Fruit fly (Drosophila melanogaster) Kc167 (cell line): ENCODE data around the gene CG31050.

Experiments
- Myc ChIP-seq: fragments of >200 bp; optimal IDR thresholded peaks from 2 replicates; lab custom pipeline; 2017; ENCODE audit warnings: missing external identifiers
- Sin3A ChIP-seq: fragments of >200 bp; optimal IDR thresholded peaks from 2 replicates; lab custom pipeline; 2018; ENCODE audit warnings: missing external identifiers
- h ChIP-seq: fragments of >200 bp; optimal IDR thresholded peaks from 3 replicates; lab custom pipeline; 2018; ENCODE audit warnings: missing external identifiers
- insv ChIP-seq: fragments of >200 bp; optimal IDR thresholded peaks from 3 replicates; lab custom pipeline; 2018; ENCODE audit warnings: missing external identifiers
- psq ChIP-seq: fragments of >200 bp; optimal IDR thresholded peaks from 2 replicates; lab custom pipeline; 2017; ENCODE audit warnings: missing external identifiers
- ttk ChIP-seq: sonication (Bioruptor generic); optimal IDR thresholded peaks from 2 replicates; lab custom pipeline; 2017; ENCODE audit warnings: missing external identifiers

The CG31050 gene

DNA sequence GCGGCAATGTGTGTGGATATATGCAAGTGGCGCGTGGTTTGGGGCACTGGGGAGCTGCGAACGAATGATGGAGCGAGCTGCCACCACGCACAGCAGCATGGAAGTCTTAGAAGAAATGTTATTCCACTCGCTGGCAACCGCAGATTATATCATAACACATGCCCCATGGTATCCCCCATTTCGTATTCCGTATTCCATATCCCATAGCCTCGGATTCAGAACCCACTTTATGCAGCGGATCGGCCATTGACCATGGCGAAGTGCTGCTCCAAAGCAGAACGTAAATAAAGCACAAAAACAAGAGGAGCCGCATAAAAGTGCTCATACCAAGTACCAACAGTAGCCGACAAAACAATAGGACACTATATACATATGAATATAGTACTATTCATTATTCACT, 21.6 kb downstream of the CG31050 start:
- TF ChIP-seq Sin3A (no peak), h (lab: Kevin White, UChicago) (no peak), insv (lab: Kevin White, UChicago) (no peak), ttk (lab: Kevin White, UChicago) (no peak), psq (lab: Kevin White, UChicago) (no peak), Myc (lab: Kevin White, UChicago) (no peak)

- TF ChIP-seq Sin3A, result no peak
- no peak for TF ChIP-seq ttk (lab: Kevin White, UChicago)
These were observed 23.0 kb downstream of the CG31050 start for dm6 chr3R:28627267-28627666.

- TF ChIP-seq insv (lab: Kevin White, UChicago) (no peak), h (lab: Kevin White, UChicago) (no peak), Myc (lab: Kevin White, UChicago) (no peak), psq (lab: Kevin White, UChicago) (no peak), Sin3A (no peak), ttk (lab: Kevin White, UChicago) (no peak)
These were observed 26.7 kb downstream of the CG31050 start for dm6 chr3R:28623564-28623963.

DNA sequence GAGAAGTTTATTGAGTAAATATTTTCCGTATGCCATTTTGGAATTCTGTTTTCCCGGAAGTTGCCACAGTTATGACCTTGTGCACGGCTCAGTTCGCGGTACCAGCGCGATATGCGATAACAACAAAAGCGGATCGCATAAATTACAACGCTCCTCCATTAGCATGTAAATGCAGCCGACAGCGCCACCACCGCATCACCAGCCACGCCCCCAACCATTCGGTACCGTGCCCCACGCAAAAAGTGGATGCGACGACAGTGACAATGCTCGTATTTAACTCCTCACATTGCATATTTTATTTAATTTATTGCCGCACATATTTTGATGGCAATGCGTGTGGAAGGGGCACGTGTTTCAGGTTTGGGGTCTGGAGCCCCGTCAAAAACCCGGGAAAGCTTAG, 27.2 kb downstream of the CG31050 start:
- TF ChIP-seq Myc (lab: Kevin White, UChicago) (no peak), Sin3A (no peak), h (lab: Kevin White, UChicago) (no peak), insv (lab: Kevin White, UChicago) (no peak)

DNA sequence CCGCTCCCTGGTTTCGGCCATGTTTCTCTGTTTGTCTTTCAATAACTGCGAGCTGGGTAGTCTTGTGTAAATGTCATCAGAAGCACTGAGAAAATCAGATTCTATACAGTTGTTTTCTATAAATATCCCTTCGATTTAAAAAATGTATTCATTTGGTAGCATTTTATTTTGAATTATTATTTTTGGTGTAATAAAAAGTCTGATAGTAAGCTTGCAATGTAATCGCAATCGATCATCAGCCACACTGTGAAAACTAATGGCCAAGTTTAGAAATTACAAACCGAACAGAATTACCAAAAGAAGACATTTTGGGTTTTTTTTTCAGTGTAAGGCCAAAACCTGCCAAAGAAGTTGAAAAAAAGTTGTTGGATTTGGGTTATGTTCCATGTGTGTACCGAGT, 29.5 kb downstream of the CG31050 start:
- no peak for TF ChIP-seq Myc (lab: Kevin White, UChicago)
- TF ChIP-seq insv (lab: Kevin White, UChicago), result no peak
- no peak for TF ChIP-seq psq (lab: Kevin White, UChicago)
- no peak for TF ChIP-seq h (lab: Kevin White, UChicago)
- TF ChIP-seq Sin3A, result no peak
- no peak for TF ChIP-seq ttk (lab: Kevin White, UChicago)

dm6 chr3R:28605835-28606234, 44.4 kb downstream of the CG31050 start, which contains the start of gene CG9986:
CG9986 (plus strand) TSS chr3R:28606079.
- TF ChIP-seq Myc (lab: Kevin White, UChicago) (no peak), ttk (lab: Kevin White, UChicago) (no peak), Sin3A (no peak), insv (lab: Kevin White, UChicago) (no peak), psq (lab: Kevin White, UChicago) (no peak), h (lab: Kevin White, UChicago) (no peak)

dm6 chr3R:28603561-28603960, 46.7 kb downstream of the CG31050 start:
- TF ChIP-seq ttk (lab: Kevin White, UChicago) (no peak), Myc (lab: Kevin White, UChicago) (no peak), h (lab: Kevin White, UChicago) (no peak), psq (lab: Kevin White, UChicago) (no peak), insv (lab: Kevin White, UChicago) (no peak), Sin3A (no peak)

dm6 chr3R:28600144-28600792, 50.0 kb downstream of the CG31050 start:
- TF ChIP-seq insv (lab: Kevin White, UChicago) (no peak), ttk (lab: Kevin White, UChicago) (no peak), psq (lab: Kevin White, UChicago) (no peak), Myc (lab: Kevin White, UChicago) (no peak)
